Worm (Caenorhabditis elegans) whole organism, late embryonic: Measurements from ENCODE around the gene tmem-131.

Experiments
- ahr-1 ChIP-seq: sonication (generic microtip); optimal IDR thresholded peaks from 2 replicates; lab custom pipeline; 2016; ENCODE audit warnings: missing genetic modification characterization, missing compliant biosample characterization
- ama-1 ChIP-seq: fragments of 150-350 bp; optimal IDR thresholded peaks from 2 replicates; lab custom pipeline; 2014
- ceh-14 ChIP-seq: sonication (generic microtip); optimal IDR thresholded peaks from 2 replicates; lab custom pipeline; 2016; ENCODE audit warnings: missing genotype, missing genetic modification characterization, missing compliant biosample characterization
- ceh-19 ChIP-seq: fragments of 200-800 bp; sonication (Bioruptor generic); optimal IDR thresholded peaks from 2 replicates; lab custom pipeline; 2018; ENCODE audit warnings: mild to moderate bottlenecking, missing genetic modification characterization, missing compliant biosample characterization
- ceh-31 ChIP-seq: sonication (generic microtip); optimal IDR thresholded peaks from 2 replicates; lab custom pipeline; 2016; ENCODE audit warnings: missing genetic modification characterization, missing compliant biosample characterization
- ceh-34 ChIP-seq: sonication (generic microtip); optimal IDR thresholded peaks from 2 replicates; lab custom pipeline; 2016; ENCODE audit warnings: mild to moderate bottlenecking, missing genetic modification characterization, missing compliant biosample characterization
- ceh-9 ChIP-seq: sonication (generic microtip); optimal IDR thresholded peaks from 2 replicates; lab custom pipeline; 2016; ENCODE audit warnings: mild to moderate bottlenecking, missing genetic modification characterization, inconsistent platforms, missing compliant biosample characterization
- fkh-10 ChIP-seq: fragments of 150-350 bp; optimal IDR thresholded peaks from 2 replicates; lab custom pipeline; 2014; ENCODE audit warnings: missing biosample characterization, missing genetic modification reagents, missing genetic modification characterization
- gmeb-2 ChIP-seq: sonication (generic microtip); optimal IDR thresholded peaks from 2 replicates; lab custom pipeline; 2016; ENCODE audit warnings: missing genetic modification characterization, inconsistent platforms, missing compliant biosample characterization
- pros-1 ChIP-seq: fragments of 150-350 bp; optimal IDR thresholded peaks from 2 replicates; lab custom pipeline; 2014; ENCODE audit warnings: missing biosample characterization, missing genetic modification reagents, missing genetic modification characterization
- sox-2 ChIP-seq: fragments of 200-800 bp; sonication (Bioruptor generic); IDR thresholded peaks from 2 replicates; pipeline ENCODE4 v1.3.6; 2022; ENCODE audit warnings: missing genetic modification reagents, missing genetic modification characterization, missing compliant biosample characterization
- syd-9 ChIP-seq: sonication (generic microtip); optimal IDR thresholded peaks from 2 replicates; lab custom pipeline; 2016; ENCODE audit warnings: mild to moderate bottlenecking, missing genetic modification characterization, moderate library complexity, missing compliant biosample characterization
- tbx-7 ChIP-seq: sonication (generic microtip); optimal IDR thresholded peaks from 2 replicates; lab custom pipeline; 2016; ENCODE audit warnings: missing genotype, missing genetic modification characterization, missing compliant biosample characterization
- unc-86 ChIP-seq: sonication (generic microtip); optimal IDR thresholded peaks from 2 replicates; lab custom pipeline; 2016; ENCODE audit warnings: missing genetic modification characterization, missing compliant biosample characterization

The tmem-131 gene

ce11 chrIII:4947352-4947751, 50.6 kb downstream of the tmem-131 start (continued):
- TF ChIP-seq ceh-34, result peak; percentile 84
- peak; percentile 84 for TF ChIP-seq ceh-31 (tag; lab: Kevin White, UChicago)
- no peak for TF ChIP-seq sox-2 (GFP tag; lab: Robert Waterston, UW)
- peak; percentile 66 for TF ChIP-seq ceh-14
- peak; percentile 47 for TF ChIP-seq pros-1 (tag; lab: Kevin White, UChicago)
- no peak for TF ChIP-seq tbx-7 (tag; lab: Kevin White, UChicago)

DNA sequence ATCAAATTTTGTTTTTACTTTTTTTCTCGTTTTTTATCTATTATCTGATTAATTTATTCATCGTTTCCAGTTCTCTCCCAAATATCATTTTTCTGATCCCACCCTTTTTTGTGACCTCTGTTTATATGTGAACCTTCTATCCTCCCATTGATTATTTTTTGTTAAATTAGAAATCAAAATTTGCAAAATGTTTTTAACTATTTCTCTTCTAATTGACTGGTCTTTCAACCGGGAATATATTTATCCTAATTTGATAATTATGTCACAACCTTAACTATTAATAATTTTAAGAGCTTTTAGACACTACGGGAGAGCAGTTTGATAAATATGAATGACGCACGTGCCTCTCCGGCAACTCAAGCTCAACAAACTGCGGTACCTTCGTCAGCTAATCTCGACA, 53.7 kb downstream of the tmem-131 start, which contains the start of gene ntl-9:
Gene ntl-9 (plus strand): TSS at position 301 of the 400 bp plus-strand sequence.
- no peak for TF ChIP-seq syd-9
- no peak for TF ChIP-seq unc-86 (tag; lab: Kevin White, UChicago)
- TF ChIP-seq gmeb-2 (tag; lab: Kevin White, UChicago), result no peak
- TF ChIP-seq ama-1 (lab: Kevin White, UChicago), result no peak
- TF ChIP-seq ceh-9 (tag; lab: Kevin White, UChicago), result no peak
- TF ChIP-seq fkh-10 (GFP tag; lab: Kevin White, UChicago), result no peak
- TF ChIP-seq ceh-19 (GFP tag; lab: Kevin White, UChicago), result no peak
- no peak for TF ChIP-seq ahr-1 (tag; lab: Kevin White, UChicago)
